Fruit fly (Drosophila melanogaster) whole organism, embryonic: ENCODE results near the gene pps.

ENCODE experiments used
- CG10959 ChIP-seq: fragments of 200-800 bp; sonication (Bioruptor generic); IDR thresholded peaks from 2 replicates; pipeline ENCODE4 v1.3.6; 2022; ENCODE audit warnings: missing biosample characterization, missing genetic modification characterization
- CG11093 ChIP-seq: fragments of 200-800 bp; sonication (Bioruptor generic); IDR thresholded peaks from 3 replicates; pipeline ENCODE4 v1.3.6; 2022; ENCODE audit warnings: missing biosample characterization, missing genetic modification characterization
- CG11560 ChIP-seq: fragments of 200-800 bp; sonication (Bioruptor generic); IDR thresholded peaks from 3 replicates; pipeline ENCODE4 v1.3.6; 2022; ENCODE audit warnings: missing biosample characterization, missing genetic modification characterization
- CG11696 ChIP-seq: fragments of 200-800 bp; sonication (Bioruptor generic); IDR thresholded peaks from 2 replicates; pipeline ENCODE4 v1.3.6; 2022; ENCODE audit warnings: missing biosample characterization, missing genetic modification characterization
- CG12236 ChIP-seq: fragments of 200-800 bp; sonication (Bioruptor generic); optimal IDR thresholded peaks from 2 replicates; lab custom pipeline; 2016; ENCODE audit warnings: missing biosample characterization, missing genetic modification characterization
- CG13424 ChIP-seq: fragments of 200-800 bp; sonication (Bioruptor generic); optimal IDR thresholded peaks from 2 replicates; lab custom pipeline; 2019; ENCODE audit warnings: missing biosample characterization, mild to moderate bottlenecking, missing genetic modification characterization, moderate library complexity
- CG15011 ChIP-seq: fragments of 200-800 bp; sonication (Bioruptor generic); optimal IDR thresholded peaks from 3 replicates; lab custom pipeline; 2018; ENCODE audit warnings: missing biosample characterization, mild to moderate bottlenecking, missing genetic modification characterization
- CG1602 ChIP-seq: fragments of 200-800 bp; sonication (Bioruptor generic); optimal IDR thresholded peaks from 3 replicates; lab custom pipeline; 2016; ENCODE audit warnings: missing biosample characterization, missing genetic modification characterization
- CG1832 ChIP-seq: fragments of 200-800 bp; sonication (Bioruptor generic); optimal IDR thresholded peaks from 2 replicates; lab custom pipeline; 2017; ENCODE audit warnings: missing biosample characterization, mild to moderate bottlenecking, missing genetic modification characterization, inconsistent platforms
- CG2199 ChIP-seq: fragments of 200-800 bp; sonication (Bioruptor generic); IDR thresholded peaks from 3 replicates; pipeline ENCODE4 v1.3.6; 2022; ENCODE audit warnings: missing biosample characterization, missing genetic modification characterization
- CG31441 ChIP-seq: fragments of 200-800 bp; sonication (Bioruptor generic); IDR thresholded peaks from 2 replicates; pipeline ENCODE4 v1.3.6; 2022; ENCODE audit warnings: missing biosample characterization, missing genetic modification characterization
- CG32772 ChIP-seq: fragments of 200-800 bp; sonication (Bioruptor generic); IDR thresholded peaks from 2 replicates; pipeline ENCODE4 v1.3.6; 2022; ENCODE audit warnings: missing biosample characterization, missing genetic modification characterization
- CG4404 ChIP-seq: fragments of 200-800 bp; sonication (Bioruptor generic); IDR thresholded peaks from 2 replicates; pipeline ENCODE4 v1.3.6; 2022; ENCODE audit warnings: missing biosample characterization, missing genetic modification characterization
- CG4854 ChIP-seq: fragments of 200-800 bp; sonication (Bioruptor generic); optimal IDR thresholded peaks from 2 replicates; lab custom pipeline; 2016; ENCODE audit warnings: missing biosample characterization, missing genetic modification characterization, inconsistent platforms
- CG5180 ChIP-seq: fragments of 200-800 bp; sonication (Bioruptor generic); optimal IDR thresholded peaks from 3 replicates; lab custom pipeline; 2017; ENCODE audit warnings: missing biosample characterization, missing genetic modification characterization, mild to moderate bottlenecking, moderate library complexity, missing genetic modification reagents
- CG6689 ChIP-seq: fragments of 200-800 bp; sonication (Bioruptor generic); IDR thresholded peaks from 2 replicates; pipeline ENCODE4 v1.3.6; 2022; ENCODE audit warnings: missing biosample characterization, missing genetic modification characterization
- CG7372 ChIP-seq: fragments of 200-800 bp; sonication (Bioruptor generic); IDR thresholded peaks from 2 replicates; pipeline ENCODE4 v1.3.6; 2022; ENCODE audit warnings: missing biosample characterization, missing genetic modification characterization
- CG7928 ChIP-seq: fragments of 200-800 bp; sonication (Bioruptor generic); optimal IDR thresholded peaks from 2 replicates; lab custom pipeline; 2017; ENCODE audit warnings: missing biosample characterization, mild to moderate bottlenecking, missing genetic modification characterization
- CG9797 ChIP-seq: fragments of 200-800 bp; sonication (Bioruptor generic); optimal IDR thresholded peaks from 3 replicates; lab custom pipeline; 2018; ENCODE audit warnings: missing biosample characterization, mild to moderate bottlenecking, missing genetic modification characterization
- CHES-1-like ChIP-seq: fragments of 200-800 bp; sonication (Bioruptor generic); optimal IDR thresholded peaks from 2 replicates; lab custom pipeline; 2016; ENCODE audit warnings: missing biosample characterization, missing genetic modification characterization
- Camta ChIP-seq: fragments of 200-800 bp; sonication (Bioruptor generic); optimal IDR thresholded peaks from 2 replicates; lab custom pipeline; 2016; ENCODE audit warnings: missing biosample characterization, missing genetic modification characterization
- Chrac-16 ChIP-seq: fragments of 200-800 bp; sonication (Bioruptor generic); optimal IDR thresholded peaks from 3 replicates; lab custom pipeline; 2016; ENCODE audit warnings: missing biosample characterization, missing genetic modification characterization
- CkIIα-i1 ChIP-seq: fragments of 200-800 bp; sonication (Bioruptor generic); IDR thresholded peaks from 2 replicates; pipeline ENCODE4 v1.3.6; 2022; ENCODE audit warnings: missing biosample characterization, missing genetic modification characterization
- D19A ChIP-seq: fragments of 200-800 bp; optimal IDR thresholded peaks from 3 replicates; lab custom pipeline; 2019; ENCODE audit warnings: missing biosample characterization, mild to moderate bottlenecking, missing genetic modification characterization, moderate library complexity
- HLH4C ChIP-seq: fragments of 200-800 bp; sonication (Bioruptor generic); IDR thresholded peaks from 3 replicates; pipeline ENCODE4 v1.3.6; 2022; ENCODE audit warnings: missing biosample characterization, missing genetic modification characterization; ENCODE audit not compliant: partially characterized antibody
- Kr ChIP-seq: fragments of 200-800 bp; sonication (Bioruptor generic); optimal IDR thresholded peaks from 2 replicates; lab custom pipeline; 2017; ENCODE audit warnings: missing biosample characterization, mild to moderate bottlenecking, missing genetic modification characterization
- Med ChIP-seq: fragments of 200-800 bp; sonication (Bioruptor generic); peaks from one replicate; lab custom pipeline; 2016; ENCODE audit warnings: missing biosample characterization, missing genetic modification characterization, mild to moderate bottlenecking, inconsistent platforms, moderate library complexity
- Mrtf ChIP-seq: fragments of 200-800 bp; sonication (Bioruptor generic); IDR thresholded peaks from 3 replicates; pipeline ENCODE4 v1.3.6; 2022; ENCODE audit warnings: missing biosample characterization, missing genetic modification characterization
- Myb ChIP-seq: fragments of 200-800 bp; sonication (Bioruptor generic); optimal IDR thresholded peaks from 2 replicates; lab custom pipeline; 2016; ENCODE audit warnings: missing biosample characterization, missing genetic modification characterization
- Nf-YB ChIP-seq: fragments of 200-800 bp; sonication (Bioruptor generic); optimal IDR thresholded peaks from 3 replicates; lab custom pipeline; 2019; ENCODE audit warnings: missing biosample characterization, mild to moderate bottlenecking, missing genetic modification characterization, moderate library complexity
- bsh ChIP-seq, 2 experiments: fragments of 200-800 bp; sonication (Bioruptor generic); optimal IDR thresholded peaks; 2 replicates each; lab custom pipeline; 2017 to 2018; ENCODE audit warnings: mild to moderate bottlenecking in 2 of 2, missing biosample characterization in 2 of 2, missing genetic modification characterization in 2 of 2, moderate library complexity in 1 of 2
- cg ChIP-seq: fragments of 200-800 bp; sonication (Bioruptor generic); optimal IDR thresholded peaks from 3 replicates; lab custom pipeline; 2019; ENCODE audit warnings: missing biosample characterization, mild to moderate bottlenecking, missing genetic modification characterization, moderate library complexity
- ci ChIP-seq: fragments of 200-800 bp; sonication (Bioruptor generic); IDR thresholded peaks from 3 replicates; pipeline ENCODE4 v1.3.6; 2022; ENCODE audit warnings: missing biosample characterization, missing genetic modification characterization
- corto ChIP-seq: fragments of 200-800 bp; sonication (Bioruptor generic); optimal IDR thresholded peaks from 2 replicates; lab custom pipeline; 2016; ENCODE audit warnings: missing biosample characterization, mild to moderate bottlenecking, missing genetic modification characterization, moderate library complexity
- crc ChIP-seq: fragments of 200-800 bp; sonication (Bioruptor generic); optimal IDR thresholded peaks from 2 replicates; lab custom pipeline; 2016; ENCODE audit warnings: missing biosample characterization, missing genetic modification characterization
- crol ChIP-seq: fragments of 200-800 bp; sonication (Bioruptor generic); IDR thresholded peaks from 2 replicates; pipeline ENCODE4 v1.3.6; 2022; ENCODE audit warnings: missing biosample characterization, missing genetic modification characterization
- da ChIP-seq: fragments of 200-800 bp; sonication (Bioruptor generic); optimal IDR thresholded peaks from 2 replicates; lab custom pipeline; 2016; ENCODE audit warnings: missing biosample characterization, missing genetic modification characterization
- emc ChIP-seq: fragments of 200-800 bp; sonication (Bioruptor generic); optimal IDR thresholded peaks from 2 replicates; lab custom pipeline; 2016; ENCODE audit warnings: missing biosample characterization, missing genetic modification characterization
- exex ChIP-seq: fragments of 200-800 bp; sonication (Bioruptor generic); optimal IDR thresholded peaks from 4 replicates; lab custom pipeline; 2018; ENCODE audit warnings: missing biosample characterization, mild to moderate bottlenecking, missing genetic modification characterization, moderate library complexity
- gcm ChIP-seq: fragments of 200-800 bp; sonication (Bioruptor generic); optimal IDR thresholded peaks from 2 replicates; lab custom pipeline; 2019; ENCODE audit warnings: missing biosample characterization, mild to moderate bottlenecking, missing genetic modification characterization, moderate library complexity
- gsb-n ChIP-seq: fragments of 200-800 bp; sonication (Bioruptor generic); optimal IDR thresholded peaks from 3 replicates; lab custom pipeline; 2018; ENCODE audit warnings: missing biosample characterization, mild to moderate bottlenecking, missing genetic modification characterization
- insv ChIP-seq, 2 experiments: fragments of 200-800 bp; sonication (Bioruptor generic); optimal IDR thresholded peaks; 3 replicates each; lab custom pipeline; 2016 to 2018; ENCODE audit warnings: missing biosample characterization in 2 of 2, missing genetic modification characterization in 2 of 2
- nau ChIP-seq: fragments of 200-800 bp; sonication (Bioruptor generic); optimal IDR thresholded peaks from 3 replicates; lab custom pipeline; 2017; ENCODE audit warnings: missing biosample characterization, mild to moderate bottlenecking, missing genetic modification characterization, missing genetic modification reagents
- pan ChIP-seq, 4 experiments: fragments of >200 bp in 3 of 4; fragments of 200-800 bp in 1 of 4; sonication (Bioruptor generic) in 1 of 4; optimal IDR thresholded peaks in 3 of 4; IDR thresholded peaks in 1 of 4; 2 replicates each; pipeline versions ENCODE4 v1.3.6 to Lab custom; 2017 to 2022; ENCODE audit warnings: missing biosample characterization in 2 of 4, missing genetic modification characterization in 2 of 4, mixed read lengths in 1 of 4
- sens-2 ChIP-seq: fragments of 200-800 bp; sonication (Bioruptor generic); IDR thresholded peaks from 2 replicates; pipeline ENCODE4 v1.3.6; 2022; ENCODE audit warnings: missing biosample characterization, missing genetic modification characterization
- sim ChIP-seq: fragments of 200-800 bp; sonication (Bioruptor generic); IDR thresholded peaks from 2 replicates; pipeline ENCODE4 v1.3.6; 2022; ENCODE audit warnings: missing biosample characterization, missing genetic modification characterization
- sug ChIP-seq: fragments of 200-800 bp; optimal IDR thresholded peaks from 2 replicates; lab custom pipeline; 2019; ENCODE audit warnings: missing biosample characterization, mild to moderate bottlenecking, missing genetic modification characterization, moderate library complexity
- toy ChIP-seq: fragments of 200-800 bp; sonication (Bioruptor generic); IDR thresholded peaks from 2 replicates; pipeline ENCODE4 v1.3.6; 2022; ENCODE audit warnings: missing biosample characterization, missing genetic modification characterization
- tup ChIP-seq: fragments of 200-800 bp; sonication (Bioruptor generic); optimal IDR thresholded peaks from 2 replicates; lab custom pipeline; 2016; ENCODE audit warnings: missing biosample characterization, mild to moderate bottlenecking, missing genetic modification characterization, moderate library complexity

The pps gene

dm6 chr3R:12406235-12407196 is 7.1 kb upstream of the pps start, which contains the start of gene CG5167 (continued):
- TF ChIP-seq Med = peak; percentile 55
- TF ChIP-seq CG1602 (GFP tag; lab: Kevin White, UChicago) = no peak
- TF ChIP-seq CG10959 (GFP tag; lab: Robert Waterston, UW) = no peak
- no peak for TF ChIP-seq CG11696 (GFP tag; lab: Robert Waterston, UW)
- TF ChIP-seq exex (tag; lab: Kevin White, UChicago) = peak; percentile 89
- TF ChIP-seq Mrtf (GFP tag; lab: Robert Waterston, UW) = no peak
- peak; percentile 32 for TF ChIP-seq Camta (GFP tag; lab: Kevin White, UChicago)
- no peak for TF ChIP-seq CG15011 (GFP tag; lab: Kevin White, UChicago)
- TF ChIP-seq sug = peak; percentile 36
- TF ChIP-seq pan (optimal IDR thresholded peaks at IDR 0.05; lab: Kevin White, UChicago) = no peak
- TF ChIP-seq pan (GFP tag; optimal IDR thresholded peaks at IDR 0.05 in 1 of 2, IDR thresholded peaks at IDR 0.05 in 1 of 2) = no peak
- no peak for TF ChIP-seq CG2199 (GFP tag; lab: Robert Waterston, UW)
- TF ChIP-seq gsb-n (tag; lab: Kevin White, UChicago) = peak; percentile 7
- no peak for TF ChIP-seq CG11093 (GFP tag; lab: Robert Waterston, UW)
- no peak for TF ChIP-seq CG9797 (GFP tag; lab: Kevin White, UChicago)
- peak; percentile 35 for TF ChIP-seq corto (GFP tag; lab: Kevin White, UChicago)
- TF ChIP-seq HLH4C (GFP tag; lab: Robert Waterston, UW) = peak; percentile 39; the same call in 2 of the 3 replicates
- no peak for TF ChIP-seq da (GFP tag; lab: Kevin White, UChicago)
- TF ChIP-seq sens-2 = no peak
- TF ChIP-seq crc = no peak
- TF ChIP-seq crol = no peak
- no peak for TF ChIP-seq CG32772
- TF ChIP-seq nau = no peak
- TF ChIP-seq tup (GFP tag; lab: Kevin White, UChicago) = no peak
- TF ChIP-seq CG11560 (tag; lab: Robert Waterston, UW) = no peak
- TF ChIP-seq ci (GFP tag; lab: Robert Waterston, UW) = peak; percentile 43; the same call in 1 of the 3 replicates
- TF ChIP-seq CHES-1-like = no peak
- TF ChIP-seq gcm (GFP tag; lab: Kevin White, UChicago) = peak; percentile 19
- TF ChIP-seq sim (GFP tag; lab: Robert Waterston, UW) = no peak
- TF ChIP-seq emc = no peak
- no peak for TF ChIP-seq CG4404 (GFP tag; lab: Robert Waterston, UW)
- TF ChIP-seq CG13424 (tag; lab: Kevin White, UChicago) = peak; percentile 63
- no peak for TF ChIP-seq toy (GFP tag; lab: Robert Waterston, UW)
- peak; percentile 35 for TF ChIP-seq Chrac-16
- TF ChIP-seq CG31441 (GFP tag; lab: Robert Waterston, UW) = peak; percentile 38; the same call in 1 of the 2 replicates
- TF ChIP-seq insv (GFP tag; optimal IDR thresholded peaks at IDR 0.05; lab: Kevin White, UChicago) = peak in 1 of 2 experiments; percentile 4
- TF ChIP-seq Nf-YB = no peak
- no peak for TF ChIP-seq CG7372 (GFP tag; lab: Robert Waterston, UW)
- no peak for TF ChIP-seq CG7928 (GFP tag; lab: Kevin White, UChicago)
- no peak for TF ChIP-seq Kr
- no peak for TF ChIP-seq CG1832 (GFP tag; lab: Kevin White, UChicago)
- no peak for TF ChIP-seq CG5180 (GFP tag; lab: Kevin White, UChicago)
- TF ChIP-seq CG12236 (GFP tag; lab: Kevin White, UChicago) = no peak
- no peak for TF ChIP-seq CkIIα-i1 (GFP tag; lab: Robert Waterston, UW)
- TF ChIP-seq CG4854 (GFP tag; lab: Kevin White, UChicago) = no peak
- peak; percentile 9 for TF ChIP-seq Myb
- no peak for TF ChIP-seq CG6689 (GFP tag; lab: Robert Waterston, UW)
- TF ChIP-seq bsh (GFP tag; optimal IDR thresholded peaks at IDR 0.05; lab: Kevin White, UChicago) = peak; percentile 28 to 82
- TF ChIP-seq cg (GFP tag; lab: Kevin White, UChicago) = no peak
- peak; percentile 51 for TF ChIP-seq D19A
